Worm (Caenorhabditis elegans) whole organism, L1 larva: Measurements from ENCODE around the gene madf-11.

Source experiments
- F16B12.6 ChIP-seq: fragments of 150-350 bp; optimal IDR thresholded peaks from 2 replicates; lab custom pipeline; 2014; ENCODE audit warnings: missing biosample characterization, missing genetic modification characterization
- Y116A8C.19 ChIP-seq: sonication (generic microtip); optimal IDR thresholded peaks from 2 replicates; lab custom pipeline; 2016; ENCODE audit warnings: missing compliant biosample characterization, missing genetic modification characterization, borderline replicate concordance
- ceh-63 ChIP-seq: fragments of 200-800 bp; sonication (Bioruptor generic); optimal IDR thresholded peaks from 2 replicates; lab custom pipeline; 2018; ENCODE audit warnings: mild to moderate bottlenecking, missing genetic modification characterization, missing compliant biosample characterization
- ceh-82 ChIP-seq, 3 experiments: fragments of 150-350 bp in 1 of 3; sonication (generic microtip) in 2 of 3; optimal IDR thresholded peaks; 2 replicates each; lab custom pipeline; 2014 to 2017; ENCODE audit warnings: missing biosample characterization in 3 of 3, missing genetic modification characterization in 3 of 3
- dpl-1 ChIP-seq, 3 experiments: fragments of 150-350 bp in 2 of 3; sonication (generic microtip) in 1 of 3; optimal IDR thresholded peaks; 2 replicates each; lab custom pipeline; 2014 to 2017; ENCODE audit warnings: missing biosample characterization in 3 of 3, missing genetic modification characterization in 3 of 3, missing genetic modification reagents in 3 of 3
- efl-1 ChIP-seq, 4 experiments: fragments of 150-350 bp; optimal IDR thresholded peaks in 3 of 4; peaks in 1 of 4; 1 replicate in 1 of 4; 2 replicates in 3 of 4; lab custom pipeline; 2014; ENCODE audit warnings: missing biosample characterization in 2 of 4, missing genetic modification characterization in 2 of 4, missing genetic modification reagents in 2 of 4
- elt-2 ChIP-seq: sonication (generic microtip); optimal IDR thresholded peaks from 2 replicates; lab custom pipeline; 2016; ENCODE audit warnings: missing genetic modification characterization, mild to moderate bottlenecking, inconsistent platforms, missing compliant biosample characterization, missing genetic modification reagents
- fkh-10 ChIP-seq: sonication (generic microtip); optimal IDR thresholded peaks from 2 replicates; lab custom pipeline; 2017; ENCODE audit warnings: missing biosample characterization, missing genetic modification reagents, missing genetic modification characterization
- fkh-8 ChIP-seq: sonication (generic microtip); optimal IDR thresholded peaks from 2 replicates; lab custom pipeline; 2016; ENCODE audit warnings: mild to moderate bottlenecking, missing genetic modification characterization, missing compliant biosample characterization
- irx-1 ChIP-seq: sonication (generic microtip); optimal IDR thresholded peaks from 2 replicates; lab custom pipeline; 2016; ENCODE audit warnings: missing genetic modification characterization, missing compliant biosample characterization
- lin-14 ChIP-seq: fragments of 200-800 bp; sonication (Bioruptor generic); optimal IDR thresholded peaks from 2 replicates; lab custom pipeline; 2018; ENCODE audit warnings: mild to moderate bottlenecking, missing genetic modification characterization, moderate library complexity, missing compliant biosample characterization
- lin-35 ChIP-seq, 2 experiments: fragments of 150-350 bp; optimal IDR thresholded peaks; 2 replicates each; lab custom pipeline; 2014; ENCODE audit warnings: missing biosample characterization in 2 of 2, missing genetic modification characterization in 2 of 2, missing genetic modification reagents in 2 of 2
- lin-39 ChIP-seq: fragments of 150-350 bp; optimal IDR thresholded peaks from 2 replicates; lab custom pipeline; 2014; ENCODE audit warnings: missing biosample characterization, missing genetic modification reagents, missing genetic modification characterization
- lsy-2 ChIP-seq, 2 experiments: fragments of 150-350 bp; optimal IDR thresholded peaks; 2 replicates each; lab custom pipeline; 2014; ENCODE audit warnings: missing biosample characterization in 2 of 2, missing genetic modification characterization in 2 of 2
- mdl-1 ChIP-seq, 2 experiments: fragments of 150-350 bp; optimal IDR thresholded peaks; 2 replicates each; lab custom pipeline; 2014 to 2017; ENCODE audit warnings: missing biosample characterization in 2 of 2, missing genetic modification characterization in 2 of 2, inconsistent platforms in 1 of 2
- mef-2 ChIP-seq: fragments of 150-350 bp; optimal IDR thresholded peaks from 2 replicates; lab custom pipeline; 2014; ENCODE audit warnings: missing biosample characterization, missing genetic modification characterization
- mep-1 ChIP-seq: fragments of 150-350 bp; optimal IDR thresholded peaks from 2 replicates; lab custom pipeline; 2014; ENCODE audit warnings: missing biosample characterization, missing genetic modification characterization
- nhr-19 ChIP-seq: fragments of 200-800 bp; sonication (Bioruptor generic); conservative IDR thresholded peaks from 2 replicates; pipeline ENCODE4 v1.3.6; 2022; ENCODE audit warnings: missing genetic modification characterization, missing compliant biosample characterization
- nhr-20 ChIP-seq: sonication (generic microtip); optimal IDR thresholded peaks from 2 replicates; lab custom pipeline; 2016; ENCODE audit warnings: mild to moderate bottlenecking, missing genetic modification characterization, missing compliant biosample characterization
- nhr-237 ChIP-seq: fragments of 150-350 bp; optimal IDR thresholded peaks from 2 replicates; lab custom pipeline; 2014; ENCODE audit warnings: missing biosample characterization, missing genetic modification characterization
- nhr-47 ChIP-seq: sonication (generic microtip); optimal IDR thresholded peaks from 2 replicates; lab custom pipeline; 2016; ENCODE audit warnings: mild to moderate bottlenecking, missing genetic modification characterization, moderate library complexity, missing compliant biosample characterization
- nhr-71 ChIP-seq: sonication (generic microtip); optimal IDR thresholded peaks from 2 replicates; lab custom pipeline; 2016; ENCODE audit warnings: mild to moderate bottlenecking, missing genetic modification characterization, moderate library complexity, missing compliant biosample characterization
- nhr-76 ChIP-seq: sonication (generic microtip); optimal IDR thresholded peaks from 2 replicates; lab custom pipeline; 2017; ENCODE audit warnings: missing biosample characterization, missing genetic modification characterization
- pag-3 ChIP-seq: sonication (generic microtip); optimal IDR thresholded peaks from 2 replicates; lab custom pipeline; 2017; ENCODE audit warnings: missing genetic modification characterization, mild to moderate bottlenecking, missing compliant biosample characterization, antibody characterized with exemption, borderline replicate concordance; ENCODE audit not compliant: insufficient read depth
- rnt-1 ChIP-seq: sonication (generic microtip); optimal IDR thresholded peaks from 2 replicates; lab custom pipeline; 2016; ENCODE audit warnings: mild to moderate bottlenecking, missing genetic modification characterization, moderate library complexity, missing compliant biosample characterization
- snu-23 ChIP-seq: sonication (generic microtip); optimal IDR thresholded peaks from 2 replicates; lab custom pipeline; 2016; ENCODE audit warnings: missing genetic modification characterization, missing compliant biosample characterization
- sox-4 ChIP-seq: sonication (generic microtip); optimal IDR thresholded peaks from 2 replicates; lab custom pipeline; 2016; ENCODE audit warnings: missing genetic modification characterization, missing compliant biosample characterization
- unc-86 ChIP-seq: sonication (generic microtip); optimal IDR thresholded peaks from 2 replicates; lab custom pipeline; 2016; ENCODE audit warnings: missing genetic modification characterization, missing compliant biosample characterization

The madf-11 gene

DNA sequence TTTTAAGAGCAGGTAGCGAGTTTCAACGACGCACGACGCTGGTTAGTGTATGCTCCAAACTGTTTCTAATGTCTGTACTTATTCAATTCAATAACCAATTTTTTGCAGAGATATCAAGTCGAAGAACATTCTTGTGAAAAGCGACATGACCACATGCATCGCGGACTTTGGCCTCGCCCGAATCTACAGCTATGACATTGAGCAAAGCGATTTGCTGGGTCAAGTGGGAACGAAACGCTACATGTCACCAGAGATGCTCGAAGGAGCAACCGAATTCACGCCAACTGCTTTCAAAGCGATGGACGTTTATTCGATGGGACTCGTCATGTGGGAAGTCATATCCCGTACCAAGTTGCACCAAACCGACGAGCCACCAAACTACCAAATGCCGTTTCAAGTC, 27.1 kb upstream of the madf-11 start (continued):
- TF ChIP-seq elt-2 (tag; lab: Kevin White, UChicago) (no peak), lin-14 (GFP tag; lab: Kevin White, UChicago) (peak; percentile 40), nhr-76 (no peak)

ce11 chrIII:5629225-5629624, 25.9 kb upstream of the madf-11 start:
- TF ChIP-seq nhr-19: peak; percentile 27; the same call in 1 of the 2 replicates
- peak; percentile 34 to 38 for TF ChIP-seq lsy-2 (tag; optimal IDR thresholded peaks at IDR 0.05; lab: Kevin White, UChicago)
- peak; percentile 12 for TF ChIP-seq snu-23 (GFP tag; lab: Kevin White, UChicago)
- TF ChIP-seq nhr-71: peak; percentile 65
- peak; percentile 49 for TF ChIP-seq lin-14 (GFP tag; lab: Kevin White, UChicago)
- TF ChIP-seq dpl-1 (GFP tag; optimal IDR thresholded peaks at IDR 0.05; lab: Kevin White, UChicago): no peak
- TF ChIP-seq fkh-10 (GFP tag; lab: Kevin White, UChicago): no peak
- peak; percentile 63 for TF ChIP-seq rnt-1

DNA sequence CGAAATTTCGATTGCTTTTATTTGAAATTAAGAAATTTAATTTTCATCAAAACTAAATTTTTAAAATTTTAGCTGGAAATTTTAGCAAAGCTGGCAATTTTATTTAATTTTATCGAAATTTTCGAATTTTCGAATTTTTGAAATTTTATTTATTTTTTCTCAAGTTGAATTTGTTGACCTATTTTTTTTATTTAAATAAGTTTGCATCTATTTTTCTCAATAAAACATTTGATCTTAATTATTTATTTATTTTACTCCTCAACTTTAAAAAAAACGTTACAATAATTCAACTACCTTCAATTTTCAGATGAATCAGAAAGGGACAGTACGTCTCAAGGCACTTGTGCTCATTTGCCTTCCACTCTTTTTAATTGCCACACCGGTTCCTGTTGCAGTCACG, 21.5 kb upstream of the madf-11 start, which contains the start of gene daf-4:
TSS of gene daf-4 (plus strand) at position 301 of the 400 bp plus-strand sequence.
- TF ChIP-seq nhr-237 (no peak), nhr-20 (tag; lab: Kevin White, UChicago) (no peak), lin-35 (GFP tag; optimal IDR thresholded peaks at IDR 0.05; lab: Kevin White, UChicago) (no peak), lin-39 (tag; lab: Kevin White, UChicago) (no peak), F16B12.6 (tag; lab: Kevin White, UChicago) (no peak), irx-1 (no peak)

- TF ChIP-seq nhr-71 (peak; percentile 24), nhr-19 (0 out of 2 replicates have a peak, but pooled peaks have one; percentile 2), rnt-1 (peak; percentile 39), pag-3 (tag; lab: Kevin White, UChicago) (no peak), lin-14 (GFP tag; lab: Kevin White, UChicago) (peak; percentile 70), snu-23 (GFP tag; lab: Kevin White, UChicago) (peak; percentile 4), ceh-82 (tag; optimal IDR thresholded peaks at IDR 0.05; lab: Kevin White, UChicago) (peak in 1 of 3 experiments; percentile 39), unc-86 (tag; lab: Kevin White, UChicago) (peak; percentile 10), dpl-1 (GFP tag; optimal IDR thresholded peaks at IDR 0.05; lab: Kevin White, UChicago) (peak in 1 of 3 experiments; percentile 2), ceh-63 (GFP tag; lab: Kevin White, UChicago) (no peak), mep-1 (tag; lab: Kevin White, UChicago) (peak; percentile 3), lsy-2 (tag; optimal IDR thresholded peaks at IDR 0.05; lab: Kevin White, UChicago) (peak in 1 of 2 experiments; percentile 6), sox-4 (tag; lab: Kevin White, UChicago) (no peak), mef-2 (tag; lab: Kevin White, UChicago) (peak; percentile 35), fkh-8 (tag; lab: Kevin White, UChicago) (no peak), Y116A8C.19 (tag; lab: Kevin White, UChicago) (no peak), efl-1 (optimal IDR thresholded peaks at IDR 0.05; lab: Kevin White, UChicago) (no peak), efl-1 (GFP tag; optimal IDR thresholded peaks at IDR 0.05 in 1 of 2; lab: Kevin White, UChicago) (peak in 1 of 2 experiments; percentile 21), mdl-1 (tag; optimal IDR thresholded peaks at IDR 0.05; lab: Kevin White, UChicago) (peak in 1 of 2 experiments; percentile 34)
Measured at ce11 chrIII:5623418-5623817, 20.1 kb upstream of the madf-11 start.

- peak; percentile 0 for TF ChIP-seq nhr-47
- TF ChIP-seq nhr-71: peak; percentile 8
- peak; percentile 10 for TF ChIP-seq mep-1 (tag; lab: Kevin White, UChicago)
- TF ChIP-seq efl-1 (optimal IDR thresholded peaks at IDR 0.05; lab: Kevin White, UChicago): no peak
- peak in 1 of 2 experiments; percentile 29 for TF ChIP-seq efl-1 (GFP tag; optimal IDR thresholded peaks at IDR 0.05 in 1 of 2; lab: Kevin White, UChicago)
- TF ChIP-seq dpl-1 (GFP tag; optimal IDR thresholded peaks at IDR 0.05; lab: Kevin White, UChicago): no peak
- peak; percentile 55 for TF ChIP-seq lin-14 (GFP tag; lab: Kevin White, UChicago)
Measured at ce11 chrIII:5622232-5623009, 19.1 kb upstream of the madf-11 start.
